Worm (Caenorhabditis elegans) whole organism, young adult: ENCODE measurements around the gene ZK430.5.
A peak's percentile ranks its signal among the peaks of the same experiment; 100 is the strongest.

Source experiments
- F33H1.4 ChIP-seq: fragments of 200-800 bp; sonication (Bioruptor generic); IDR thresholded peaks from 2 replicates; pipeline ENCODE4 v1.3.6; 2022; ENCODE audit warnings: missing genetic modification reagents, missing genetic modification characterization, missing compliant biosample characterization
- F37B4.10 ChIP-seq: fragments of 200-800 bp; sonication (Bioruptor generic); IDR thresholded peaks from 2 replicates; pipeline ENCODE4 v1.3.6; 2022; ENCODE audit warnings: missing genetic modification characterization, missing compliant biosample characterization
- F49E8.2 ChIP-seq: sonication (generic microtip); optimal IDR thresholded peaks from 3 replicates; lab custom pipeline; 2017; ENCODE audit warnings: missing genetic modification characterization, mild to moderate bottlenecking, missing compliant biosample characterization, antibody characterized with exemption, moderate library complexity; ENCODE audit not compliant: insufficient read depth
- F52B5.7 ChIP-seq: sonication (generic microtip); optimal IDR thresholded peaks from 2 replicates; lab custom pipeline; 2016; ENCODE audit warnings: mild to moderate bottlenecking, missing genetic modification characterization, missing compliant biosample characterization
- K12H6.12 ChIP-seq: fragments of 200-800 bp; sonication (Bioruptor generic); optimal IDR thresholded peaks from 2 replicates; lab custom pipeline; 2018; ENCODE audit warnings: mild to moderate bottlenecking, missing genetic modification characterization, missing compliant biosample characterization
- Y56A3A.18 ChIP-seq: fragments of 200-800 bp; sonication (Bioruptor generic); IDR thresholded peaks from 2 replicates; pipeline ENCODE4 v1.3.6; 2022; ENCODE audit warnings: missing genetic modification reagents, missing genetic modification characterization, missing compliant biosample characterization
- aptf-3 ChIP-seq: fragments of 200-800 bp; sonication (Bioruptor generic); IDR thresholded peaks from 2 replicates; pipeline ENCODE4 v1.3.6; 2022; ENCODE audit warnings: missing genetic modification characterization, missing compliant biosample characterization
- attf-3 ChIP-seq: fragments of 200-800 bp; sonication (Bioruptor generic); conservative IDR thresholded peaks from 2 replicates; pipeline ENCODE4 v1.3.6; 2022; ENCODE audit warnings: missing genetic modification reagents, missing genetic modification characterization, missing compliant biosample characterization
- dox-1 ChIP-seq: fragments of 200-800 bp; sonication (Bioruptor generic); IDR thresholded peaks from 2 replicates; pipeline ENCODE4 v1.3.6; 2022; ENCODE audit warnings: missing genetic modification reagents, missing genetic modification characterization, missing compliant biosample characterization
- dpl-1 ChIP-seq: fragments of 150-350 bp; optimal IDR thresholded peaks from 2 replicates; lab custom pipeline; 2014; ENCODE audit warnings: missing biosample characterization, missing genetic modification reagents, missing genetic modification characterization
- egrh-3 ChIP-seq: fragments of 200-800 bp; sonication (Bioruptor generic); IDR thresholded peaks from 2 replicates; pipeline ENCODE4 v1.3.6; 2022; ENCODE audit warnings: missing genetic modification reagents, missing genetic modification characterization, missing compliant biosample characterization
- him-1 ChIP-seq: sonication (generic microtip); optimal IDR thresholded peaks from 2 replicates; lab custom pipeline; 2016; ENCODE audit warnings: missing genotype, missing genetic modification reagents, missing genetic modification characterization, missing compliant biosample characterization
- hlh-12 ChIP-seq: sonication (generic microtip); optimal IDR thresholded peaks from 2 replicates; lab custom pipeline; 2016; ENCODE audit warnings: missing genetic modification characterization, missing compliant biosample characterization
- hlh-26 ChIP-seq: fragments of 200-800 bp; sonication (Bioruptor generic); conservative IDR thresholded peaks from 2 replicates; pipeline ENCODE4 v1.3.6; 2022; ENCODE audit warnings: missing genetic modification reagents, missing genetic modification characterization, missing compliant biosample characterization
- hmg-1.2 ChIP-seq: fragments of 200-800 bp; sonication (Bioruptor generic); IDR thresholded peaks from 2 replicates; pipeline ENCODE4 v1.3.6; 2022; ENCODE audit warnings: missing genetic modification reagents, missing genetic modification characterization, missing compliant biosample characterization
- hmg-20 ChIP-seq: fragments of 200-800 bp; sonication (Bioruptor generic); IDR thresholded peaks from 2 replicates; pipeline ENCODE4 v1.3.6; 2022; ENCODE audit warnings: missing genetic modification reagents, missing genetic modification characterization, missing compliant biosample characterization
- hsf-1 ChIP-seq: fragments of 200-800 bp; sonication (Bioruptor generic); IDR thresholded peaks from 2 replicates; pipeline ENCODE4 v1.3.6; 2022; ENCODE audit warnings: missing genetic modification reagents, missing genetic modification characterization, missing compliant biosample characterization
- lag-1 ChIP-seq: fragments of 200-800 bp; sonication (Bioruptor generic); IDR thresholded peaks from 2 replicates; pipeline ENCODE4 v1.3.6; 2022; ENCODE audit warnings: missing genetic modification reagents, missing genetic modification characterization, missing compliant biosample characterization
- lin-40 ChIP-seq: sonication (generic microtip); optimal IDR thresholded peaks from 2 replicates; lab custom pipeline; 2016; ENCODE audit warnings: missing genetic modification characterization, mild to moderate bottlenecking, missing compliant biosample characterization, missing genotype, missing genetic modification reagents
- lsl-1 ChIP-seq: fragments of 200-800 bp; sonication (Bioruptor generic); optimal IDR thresholded peaks from 2 replicates; lab custom pipeline; 2018; ENCODE audit warnings: mild to moderate bottlenecking, missing genetic modification characterization, moderate library complexity, missing compliant biosample characterization
- madf-3 ChIP-seq: fragments of 200-800 bp; sonication (Bioruptor generic); IDR thresholded peaks from 2 replicates; pipeline ENCODE4 v1.3.6; 2022; ENCODE audit warnings: missing genetic modification reagents, missing genetic modification characterization, missing compliant biosample characterization
- madf-8 ChIP-seq: fragments of 200-800 bp; sonication (Bioruptor generic); conservative IDR thresholded peaks from 2 replicates; pipeline ENCODE4 v1.3.6; 2022; ENCODE audit warnings: missing genetic modification reagents, missing genetic modification characterization, missing compliant biosample characterization
- mcd-1 ChIP-seq: fragments of 200-800 bp; sonication (Bioruptor generic); IDR thresholded peaks from 2 replicates; pipeline ENCODE4 v1.3.6; 2022; ENCODE audit warnings: missing genetic modification reagents, missing genetic modification characterization, missing compliant biosample characterization
- mes-4 ChIP-seq: sonication (generic microtip); optimal IDR thresholded peaks from 2 replicates; lab custom pipeline; 2016; ENCODE audit warnings: missing genotype, missing genetic modification characterization, missing compliant biosample characterization
- nfya-1 ChIP-seq: sonication (generic microtip); optimal IDR thresholded peaks from 2 replicates; lab custom pipeline; 2017; ENCODE audit warnings: antibody characterized with exemption, missing compliant biosample characterization, missing genetic modification characterization, borderline replicate concordance; ENCODE audit not compliant: insufficient read depth
- rcor-1 ChIP-seq: fragments of 200-800 bp; sonication (Bioruptor generic); IDR thresholded peaks from 2 replicates; pipeline ENCODE4 v1.3.6; 2022; ENCODE audit warnings: missing genetic modification reagents, missing genetic modification characterization, missing compliant biosample characterization
- sea-2 ChIP-seq: fragments of 200-800 bp; sonication (Bioruptor generic); IDR thresholded peaks from 2 replicates; pipeline ENCODE4 v1.3.6; 2022; ENCODE audit warnings: missing genetic modification characterization, missing compliant biosample characterization
- snpc-1.1 ChIP-seq: sonication (generic microtip); optimal IDR thresholded peaks from 2 replicates; lab custom pipeline; 2017; ENCODE audit warnings: missing genetic modification characterization, mild to moderate bottlenecking, missing compliant biosample characterization, antibody characterized with exemption, moderate library complexity, missing genotype, missing genetic modification reagents; ENCODE audit not compliant: insufficient read depth
- snpc-1.3 ChIP-seq: sonication (generic microtip); optimal IDR thresholded peaks from 2 replicates; lab custom pipeline; 2017; ENCODE audit warnings: missing genetic modification characterization, mild to moderate bottlenecking, missing compliant biosample characterization, antibody characterized with exemption, moderate library complexity, missing genotype, missing genetic modification reagents; ENCODE audit not compliant: insufficient read depth
- snpc-3.4 ChIP-seq: sonication (generic microtip); optimal IDR thresholded peaks from 2 replicates; lab custom pipeline; 2017; ENCODE audit warnings: missing genetic modification characterization, mild to moderate bottlenecking, missing compliant biosample characterization, antibody characterized with exemption, moderate library complexity, missing genotype, missing genetic modification reagents
- tbx-9 ChIP-seq: sonication (generic microtip); optimal IDR thresholded peaks from 2 replicates; lab custom pipeline; 2016; ENCODE audit warnings: borderline replicate concordance, missing genetic modification characterization, inconsistent platforms, missing compliant biosample characterization
- tlf-1 ChIP-seq: fragments of 200-800 bp; sonication (Bioruptor generic); optimal IDR thresholded peaks from 2 replicates; lab custom pipeline; 2018; ENCODE audit warnings: mild to moderate bottlenecking, missing genetic modification characterization, missing compliant biosample characterization
- zfh-2 ChIP-seq: fragments of 200-800 bp; sonication (Bioruptor generic); conservative IDR thresholded peaks from 2 replicates; pipeline ENCODE4 v1.3.6; 2022; ENCODE audit warnings: missing genetic modification reagents, missing genetic modification characterization, missing compliant biosample characterization
- ztf-18 ChIP-seq: sonication (generic microtip); optimal IDR thresholded peaks from 2 replicates; lab custom pipeline; 2016; ENCODE audit warnings: missing genotype, mild to moderate bottlenecking, missing genetic modification characterization, missing compliant biosample characterization

The ZK430.5 gene

DNA sequence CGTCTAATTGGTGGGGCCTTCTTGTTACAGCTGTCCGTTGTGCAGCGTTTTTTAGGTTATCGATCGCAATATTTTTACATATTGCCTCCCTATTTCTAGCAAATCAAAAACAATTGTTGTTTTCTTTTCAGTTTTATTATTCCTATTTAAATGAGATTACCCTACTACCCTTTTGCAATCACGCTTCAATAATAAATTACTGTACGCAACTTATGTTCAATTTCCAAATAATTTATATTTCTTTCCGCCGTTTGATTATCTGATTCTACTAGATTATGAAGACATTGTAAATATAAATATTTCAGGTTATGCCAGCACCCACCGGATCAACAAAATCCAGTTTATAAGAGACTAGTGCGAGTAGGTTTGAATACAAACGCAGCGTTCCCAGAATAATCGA, at the start of gene ZK430.5:
Gene ZK430.5 (plus strand): TSS at position 301 of the 400 bp plus-strand sequence.
- no peak for TF ChIP-seq madf-8 (GFP tag; lab: Robert Waterston, UW)
- no peak for TF ChIP-seq F49E8.2
- no peak for TF ChIP-seq him-1 (tag; lab: Kevin White, UChicago)
- no peak for TF ChIP-seq attf-3 (GFP tag; lab: Robert Waterston, UW)
- no peak for TF ChIP-seq egrh-3 (GFP tag; lab: Robert Waterston, UW)
- TF ChIP-seq lin-40 (tag; lab: Kevin White, UChicago): no peak
- TF ChIP-seq F52B5.7 (tag; lab: Kevin White, UChicago): no peak
- TF ChIP-seq nfya-1 (tag; lab: Kevin White, UChicago): no peak
- TF ChIP-seq tlf-1 (GFP tag; lab: Kevin White, UChicago): no peak
- TF ChIP-seq mes-4 (tag; lab: Kevin White, UChicago): no peak
- TF ChIP-seq Y56A3A.18 (GFP tag; lab: Robert Waterston, UW): no peak

DNA sequence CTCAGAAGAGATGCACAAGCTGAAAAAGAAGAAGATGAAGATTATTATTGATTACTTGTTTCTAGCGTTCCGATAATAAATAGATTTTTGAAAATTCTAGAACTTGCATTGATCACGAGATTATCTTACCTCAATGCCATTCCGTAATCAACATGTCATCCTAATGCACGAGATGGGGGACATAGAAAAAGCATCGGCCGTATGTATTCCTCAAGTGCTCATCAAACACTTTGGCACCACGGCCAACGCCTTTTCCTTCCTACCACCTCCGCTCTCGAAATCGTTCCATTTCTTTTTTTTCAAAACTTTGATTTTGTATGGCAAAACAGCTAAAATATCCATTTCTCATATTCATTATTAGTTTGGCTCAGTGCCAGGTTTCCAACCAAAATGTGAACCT, 46.7 kb upstream of the ZK430.5 start, which contains the start of gene lat-2:
Gene lat-2 (plus strand): TSS at position 301 of the 400 bp plus-strand sequence.
- TF ChIP-seq lsl-1 (GFP tag; lab: Kevin White, UChicago): no peak
- TF ChIP-seq zfh-2 (GFP tag; lab: Robert Waterston, UW): no peak
- TF ChIP-seq aptf-3: no peak
- TF ChIP-seq sea-2 (GFP tag; lab: Robert Waterston, UW): no peak
- no peak for TF ChIP-seq snpc-1.1 (tag; lab: Kevin White, UChicago)

DNA sequence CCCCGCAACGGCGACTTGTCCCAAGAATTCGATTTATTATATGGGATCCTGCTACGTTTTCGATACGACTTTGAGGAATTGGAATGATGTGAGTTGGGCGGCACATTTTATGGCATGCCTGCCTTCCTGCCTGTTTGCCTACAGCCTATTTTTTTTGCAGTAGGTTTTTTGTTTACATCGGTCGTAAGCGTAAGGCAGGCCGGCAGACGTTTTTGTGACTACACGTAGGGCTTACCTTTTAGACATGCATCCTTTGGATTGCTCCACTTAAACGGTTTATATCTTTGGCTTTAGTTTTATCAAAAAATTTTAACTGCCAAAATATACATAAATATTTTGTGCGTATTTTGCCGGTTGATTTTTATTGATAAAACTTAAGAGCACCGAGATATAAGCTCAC, 46.2 kb upstream of the ZK430.5 start:
- TF ChIP-seq snpc-1.3 (no peak), egrh-3 (GFP tag; lab: Robert Waterston, UW) (no peak), tbx-9 (tag; lab: Kevin White, UChicago) (no peak), madf-8 (GFP tag; lab: Robert Waterston, UW) (no peak)

DNA sequence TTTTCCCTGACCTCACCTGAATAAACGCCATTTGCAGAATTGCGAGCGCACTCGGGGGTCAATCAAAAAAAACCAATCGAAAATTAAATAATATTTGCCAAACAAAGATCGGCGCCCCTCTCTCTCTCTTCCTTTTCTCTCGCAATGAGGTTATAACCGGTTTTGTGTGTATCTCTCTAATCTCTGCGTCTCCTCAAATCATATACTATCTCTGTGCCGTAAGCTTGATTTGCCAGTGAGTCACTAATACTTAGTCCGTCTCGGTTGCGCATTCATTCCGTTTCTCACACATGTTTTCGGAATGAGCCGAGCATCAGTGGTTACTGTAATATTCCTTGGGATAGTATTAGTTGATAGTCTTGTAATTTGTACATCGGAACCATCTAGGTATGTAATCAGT, 43.4 kb upstream of the ZK430.5 start:
- TF ChIP-seq dox-1 (GFP tag; lab: Robert Waterston, UW): no peak
- TF ChIP-seq hlh-26 (GFP tag; lab: Robert Waterston, UW): no peak
- no peak for TF ChIP-seq hsf-1 (GFP tag; lab: Robert Waterston, UW)
- TF ChIP-seq mcd-1 (GFP tag; lab: Robert Waterston, UW): no peak
- peak; percentile 72 for TF ChIP-seq hmg-1.2 (GFP tag; lab: Robert Waterston, UW)
- no peak for TF ChIP-seq snpc-1.3

DNA sequence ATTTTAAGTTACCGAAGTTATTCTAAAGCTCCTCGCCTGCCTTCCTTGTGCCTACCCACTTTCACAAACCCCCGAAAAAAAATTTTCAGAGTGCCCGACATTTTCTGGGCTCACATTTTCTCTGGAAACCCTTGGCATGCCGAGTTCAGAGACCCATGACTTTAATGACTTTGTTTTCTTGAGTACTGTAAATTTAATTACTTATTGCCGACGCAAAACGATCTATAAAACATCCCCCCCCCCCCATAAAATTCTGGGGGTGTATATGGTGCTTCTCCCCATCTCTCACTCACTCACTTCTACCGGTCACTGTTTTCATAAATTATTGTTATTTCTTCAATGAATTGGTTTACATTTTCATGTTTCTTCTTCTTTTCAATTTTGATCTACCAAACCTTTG, 37.5 kb upstream of the ZK430.5 start, which contains the start of gene try-9:
Gene try-9 (plus strand): TSS at position 301 of the 400 bp plus-strand sequence.
- TF ChIP-seq hmg-20 (no peak), hmg-1.2 (GFP tag; lab: Robert Waterston, UW) (no peak), F37B4.10 (GFP tag; lab: Robert Waterston, UW) (no peak), rcor-1 (GFP tag; lab: Robert Waterston, UW) (no peak), ztf-18 (no peak), lag-1 (GFP tag; lab: Robert Waterston, UW) (no peak), snpc-3.4 (tag; lab: Kevin White, UChicago) (no peak), F33H1.4 (GFP tag; lab: Robert Waterston, UW) (no peak), K12H6.12 (tag; lab: Kevin White, UChicago) (no peak), madf-3 (no peak), hlh-12 (tag; lab: Kevin White, UChicago) (no peak), F49E8.2 (no peak), dpl-1 (no peak)
